Fruit fly (Drosophila melanogaster) whole organism, embryonic: ENCODE measurements around the gene Obp73a.
A peak's percentile ranks its signal among the peaks of the same experiment; 100 is the strongest.

Source experiments
- Asciz ChIP-seq: fragments of 200-800 bp; sonication (Bioruptor generic); optimal IDR thresholded peaks from 2 replicates; lab custom pipeline; 2017; ENCODE audit warnings: missing biosample characterization, mild to moderate bottlenecking, missing genetic modification characterization, missing genetic modification reagents
- CG10654 ChIP-seq: fragments of 200-800 bp; sonication (Bioruptor generic); optimal IDR thresholded peaks from 2 replicates; lab custom pipeline; 2016; ENCODE audit warnings: missing biosample characterization, missing genetic modification characterization
- CG11560 ChIP-seq: fragments of 200-800 bp; sonication (Bioruptor generic); IDR thresholded peaks from 3 replicates; pipeline ENCODE4 v1.3.6; 2022; ENCODE audit warnings: missing biosample characterization, missing genetic modification characterization
- CG11695 ChIP-seq: fragments of 200-800 bp; sonication (Bioruptor generic); IDR thresholded peaks from 3 replicates; pipeline ENCODE4 v1.3.6; 2022; ENCODE audit warnings: missing biosample characterization, missing genetic modification characterization
- CG12744 ChIP-seq: fragments of 200-800 bp; sonication (Bioruptor generic); optimal IDR thresholded peaks from 2 replicates; lab custom pipeline; 2016; ENCODE audit warnings: missing biosample characterization, missing genetic modification characterization
- CG12769 ChIP-seq: fragments of 200-800 bp; sonication (Bioruptor generic); optimal IDR thresholded peaks from 2 replicates; lab custom pipeline; 2019; ENCODE audit warnings: missing biosample characterization, mild to moderate bottlenecking, missing genetic modification characterization, moderate library complexity
- CG13287 ChIP-seq: fragments of 200-800 bp; sonication (Bioruptor generic); IDR thresholded peaks from 2 replicates; pipeline ENCODE4 v1.3.6; 2022; ENCODE audit warnings: missing biosample characterization, missing genetic modification characterization; ENCODE audit not compliant: partially characterized antibody
- CG14965 ChIP-seq: fragments of 200-800 bp; sonication (Bioruptor generic); optimal IDR thresholded peaks from 2 replicates; lab custom pipeline; 2016; ENCODE audit warnings: missing biosample characterization, missing genetic modification characterization, borderline replicate concordance
- CG15601 ChIP-seq: fragments of 200-800 bp; sonication (Bioruptor generic); optimal IDR thresholded peaks from 3 replicates; lab custom pipeline; 2019; ENCODE audit warnings: missing biosample characterization, mild to moderate bottlenecking, missing genetic modification characterization, moderate library complexity
- CG17385 ChIP-seq: fragments of 200-800 bp; sonication (Bioruptor generic); optimal IDR thresholded peaks from 3 replicates; lab custom pipeline; 2018; ENCODE audit warnings: missing biosample characterization, mild to moderate bottlenecking, missing genetic modification characterization
- CG18011 ChIP-seq: fragments of 200-800 bp; sonication (Bioruptor generic); optimal IDR thresholded peaks from 2 replicates; lab custom pipeline; 2017; ENCODE audit warnings: missing biosample characterization, missing genetic modification characterization, mild to moderate bottlenecking, moderate library complexity, missing genotype
- CG31365 ChIP-seq: fragments of 200-800 bp; sonication (Bioruptor generic); optimal IDR thresholded peaks from 2 replicates; lab custom pipeline; 2018; ENCODE audit warnings: missing biosample characterization, mild to moderate bottlenecking, missing genetic modification characterization
- CG34224 ChIP-seq: fragments of 200-800 bp; sonication (Bioruptor generic); IDR thresholded peaks from 3 replicates; pipeline ENCODE4 v1.3.6; 2022; ENCODE audit warnings: missing biosample characterization, missing genetic modification characterization; ENCODE audit not compliant: partially characterized antibody
- CG3847 ChIP-seq: fragments of 200-800 bp; sonication (Bioruptor generic); IDR thresholded peaks from 2 replicates; pipeline ENCODE4 v1.3.6; 2022; ENCODE audit warnings: missing biosample characterization, missing genetic modification characterization
- CG43689 ChIP-seq: fragments of 200-800 bp; sonication (Bioruptor generic); IDR thresholded peaks from 2 replicates; pipeline ENCODE4 v1.3.6; 2022; ENCODE audit warnings: missing biosample characterization, missing genetic modification characterization
- CG4820 ChIP-seq: fragments of 200-800 bp; sonication (Bioruptor generic); optimal IDR thresholded peaks from 3 replicates; lab custom pipeline; 2016; ENCODE audit warnings: missing biosample characterization, missing genetic modification characterization
- CG5180 ChIP-seq: fragments of 200-800 bp; sonication (Bioruptor generic); optimal IDR thresholded peaks from 3 replicates; lab custom pipeline; 2017; ENCODE audit warnings: missing biosample characterization, missing genetic modification characterization, mild to moderate bottlenecking, moderate library complexity, missing genetic modification reagents
- CG9876 ChIP-seq: fragments of 200-800 bp; sonication (Bioruptor generic); optimal IDR thresholded peaks from 2 replicates; lab custom pipeline; 2016; ENCODE audit warnings: missing biosample characterization, missing genetic modification characterization
- Fer1 ChIP-seq: fragments of 200-800 bp; sonication (Bioruptor generic); optimal IDR thresholded peaks from 2 replicates; lab custom pipeline; 2017; ENCODE audit warnings: missing biosample characterization, mild to moderate bottlenecking, missing genetic modification characterization
- Gsc ChIP-seq: fragments of 200-800 bp; sonication (Bioruptor generic); IDR thresholded peaks from 2 replicates; pipeline ENCODE4 v1.3.6; 2022; ENCODE audit warnings: missing biosample characterization, missing genetic modification characterization
- Hr39 ChIP-seq: fragments of >200 bp; optimal IDR thresholded peaks from 2 replicates; lab custom pipeline; 2017
- Hr78 ChIP-seq, 2 experiments: fragments of 200-800 bp in 1 of 2; fragments of >200 bp in 1 of 2; sonication (Bioruptor generic) in 1 of 2; optimal IDR thresholded peaks; 2 replicates each; lab custom pipeline; 2017 to 2019; ENCODE audit warnings: missing biosample characterization in 2 of 2, missing genetic modification characterization in 2 of 2, mild to moderate bottlenecking in 1 of 2, moderate library complexity in 1 of 2
- Oaz ChIP-seq: fragments of 200-800 bp; sonication (Bioruptor generic); IDR thresholded peaks from 2 replicates; pipeline ENCODE4 v1.3.6; 2022; ENCODE audit warnings: missing biosample characterization, missing genetic modification characterization
- Ravus ChIP-seq: fragments of 200-800 bp; sonication (Bioruptor generic); IDR thresholded peaks from 2 replicates; pipeline ENCODE4 v1.3.6; 2022; ENCODE audit warnings: missing biosample characterization, missing genetic modification characterization
- Sry-β ChIP-seq: fragments of 200-800 bp; sonication (Bioruptor generic); optimal IDR thresholded peaks from 2 replicates; lab custom pipeline; 2018; ENCODE audit warnings: missing biosample characterization, mild to moderate bottlenecking, missing genetic modification characterization, moderate library complexity
- Taf1 ChIP-seq: fragments of 200-800 bp; sonication (Bioruptor generic); IDR thresholded peaks from 2 replicates; pipeline ENCODE4 v1.3.6; 2022; ENCODE audit warnings: missing biosample characterization, missing genetic modification characterization
- Tbp ChIP-seq: fragments of >200 bp; optimal IDR thresholded peaks from 2 replicates; lab custom pipeline; 2018; ENCODE audit warnings: missing biosample characterization, missing genetic modification characterization
- Xbp1 ChIP-seq: fragments of 200-800 bp; sonication (Bioruptor generic); optimal IDR thresholded peaks from 3 replicates; lab custom pipeline; 2016; ENCODE audit warnings: missing biosample characterization, mild to moderate bottlenecking, missing genetic modification characterization
- ash1 ChIP-seq: fragments of 200-800 bp; sonication (Bioruptor generic); optimal IDR thresholded peaks from 2 replicates; lab custom pipeline; 2018; ENCODE audit warnings: missing biosample characterization, mild to moderate bottlenecking, missing genetic modification characterization
- az2 ChIP-seq: fragments of 200-800 bp; sonication (Bioruptor generic); optimal IDR thresholded peaks from 3 replicates; lab custom pipeline; 2016; ENCODE audit warnings: missing biosample characterization, missing genetic modification characterization
- bowl ChIP-seq: fragments of 200-800 bp; sonication (Bioruptor generic); IDR thresholded peaks from 2 replicates; pipeline ENCODE4 v1.3.6; 2022; ENCODE audit warnings: missing biosample characterization, missing genetic modification characterization
- danr ChIP-seq: fragments of 200-800 bp; sonication (Bioruptor generic); IDR thresholded peaks from 2 replicates; pipeline ENCODE4 v1.3.6; 2022; ENCODE audit warnings: missing biosample characterization, missing genetic modification characterization
- gsb ChIP-seq: fragments of 200-800 bp; sonication (Bioruptor generic); IDR thresholded peaks from 2 replicates; pipeline ENCODE4 v1.3.6; 2022; ENCODE audit warnings: missing biosample characterization, missing genetic modification characterization
- jumu ChIP-seq: fragments of 200-800 bp; sonication (Bioruptor generic); optimal IDR thresholded peaks from 3 replicates; lab custom pipeline; 2016; ENCODE audit warnings: missing biosample characterization, missing genetic modification characterization
- otp ChIP-seq: fragments of 200-800 bp; sonication (Bioruptor generic); IDR thresholded peaks from 3 replicates; pipeline ENCODE4, ENCODE4 v1.3.6; 2022; ENCODE audit warnings: missing biosample characterization, missing genetic modification characterization
- pb ChIP-seq: fragments of 200-800 bp; sonication (Bioruptor generic); optimal IDR thresholded peaks from 3 replicates; lab custom pipeline; 2016; ENCODE audit warnings: missing biosample characterization, missing genetic modification characterization
- prd ChIP-seq, 3 experiments: fragments of >200 bp in 2 of 3; fragments of 200-800 bp in 1 of 3; sonication (Bioruptor generic) in 1 of 3; optimal IDR thresholded peaks in 2 of 3; IDR thresholded peaks in 1 of 3; 2 replicates in 2 of 3; 3 replicates in 1 of 3; pipeline versions ENCODE4 v1.3.6 to Lab custom; 2017 to 2022; ENCODE audit warnings: missing biosample characterization in 1 of 3, missing genetic modification characterization in 1 of 3
- sob ChIP-seq: fragments of 200-800 bp; sonication (Bioruptor generic); IDR thresholded peaks from 2 replicates; pipeline ENCODE4 v1.3.6; 2022; ENCODE audit warnings: missing biosample characterization, missing genetic modification characterization
- sr ChIP-seq: fragments of 200-800 bp; sonication (Bioruptor generic); IDR thresholded peaks from 3 replicates; pipeline ENCODE4 v1.3.6; 2022; ENCODE audit warnings: missing biosample characterization, missing genetic modification characterization
- tio ChIP-seq: fragments of 200-800 bp; sonication (Bioruptor generic); optimal IDR thresholded peaks from 2 replicates; lab custom pipeline; 2017; ENCODE audit warnings: missing biosample characterization, missing genetic modification characterization, inconsistent platforms
- zen2 ChIP-seq: fragments of 200-800 bp; sonication (Bioruptor generic); IDR thresholded peaks from 3 replicates; pipeline ENCODE4 v1.3.6; 2022; ENCODE audit warnings: missing biosample characterization, missing genetic modification characterization; ENCODE audit not compliant: partially characterized antibody

Gene Obp73a

DNA sequence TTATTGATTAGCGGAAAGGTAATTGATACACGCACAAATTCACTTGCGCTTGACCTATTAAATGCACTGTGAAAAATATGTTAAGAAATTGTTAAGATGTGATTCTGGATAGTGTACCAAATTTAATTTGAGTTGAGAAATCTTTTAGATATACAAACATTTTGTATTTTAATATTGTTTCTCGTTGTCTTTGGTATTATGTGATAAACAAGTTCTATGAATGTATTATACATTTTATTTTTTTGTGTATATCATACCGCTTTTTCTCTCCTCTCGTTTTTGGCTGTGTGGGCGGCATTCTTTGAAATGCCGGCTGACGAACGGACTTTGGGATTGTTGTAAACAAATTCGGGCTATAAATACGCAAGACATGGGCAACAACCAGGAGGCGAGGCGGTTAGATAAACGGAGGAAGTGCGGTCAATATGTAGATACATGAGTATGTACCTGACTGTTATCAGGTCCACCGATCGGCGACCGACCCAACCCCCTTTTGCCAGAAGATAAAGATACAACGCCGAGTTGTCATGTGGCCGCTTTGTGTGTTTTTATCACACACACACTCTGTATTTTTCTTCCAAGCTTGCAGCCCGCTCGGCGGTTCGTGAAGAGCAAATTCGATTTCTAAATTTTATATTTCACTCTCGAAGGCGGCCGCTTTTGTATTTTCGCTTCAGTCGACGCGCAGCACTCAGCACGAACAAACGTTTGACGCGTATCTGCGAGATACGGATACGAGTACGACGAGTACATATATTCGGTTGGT is 12.8 kb downstream of the Obp73a start (continued):
- TF ChIP-seq CG11695 (GFP tag; lab: Robert Waterston, UW), result peak; percentile 73; the same call in 2 of the 3 replicates
- no peak for TF ChIP-seq CG34224
- TF ChIP-seq CG43689 (GFP tag; lab: Robert Waterston, UW), result no peak
- TF ChIP-seq Taf1, result peak; percentile 48
- TF ChIP-seq CG13287 (GFP tag; lab: Robert Waterston, UW), result 0 out of 2 replicates have a peak, but pooled peaks have one; percentile 55
- TF ChIP-seq CG9876, result no peak
- no peak for TF ChIP-seq Hr39 (lab: Kevin White, UChicago)
- peak; percentile 15 for TF ChIP-seq CG10654 (GFP tag; lab: Kevin White, UChicago)
- TF ChIP-seq sr (GFP tag; lab: Robert Waterston, UW), result peak; percentile 85
- no peak for TF ChIP-seq Gsc (GFP tag; lab: Robert Waterston, UW)
- no peak for TF ChIP-seq CG11560
- peak; percentile 2 for TF ChIP-seq pb (GFP tag; lab: Kevin White, UChicago)
- peak; percentile 38 for TF ChIP-seq CG5180 (GFP tag; lab: Kevin White, UChicago)
- peak; percentile 62 for TF ChIP-seq az2
- TF ChIP-seq gsb, result no peak; the same call in 1 of the 2 replicates
- TF ChIP-seq Ravus (GFP tag; lab: Robert Waterston, UW), result peak; percentile 31
- no peak for TF ChIP-seq CG31365
- TF ChIP-seq Sry-β (GFP tag; lab: Kevin White, UChicago), result no peak
- peak; percentile 63 for TF ChIP-seq Xbp1
- no peak for TF ChIP-seq Tbp
- peak; percentile 9; the same call in 1 of the 2 replicates for TF ChIP-seq danr (GFP tag; lab: Robert Waterston, UW)
- no peak for TF ChIP-seq jumu (GFP tag; lab: Kevin White, UChicago)
- peak; percentile 69 for TF ChIP-seq Fer1
- no peak for TF ChIP-seq zen2 (GFP tag; lab: Robert Waterston, UW)
- TF ChIP-seq CG17385, result peak; percentile 75
- TF ChIP-seq CG4820 (GFP tag; lab: Kevin White, UChicago), result peak; percentile 51
- TF ChIP-seq Oaz, result peak; percentile 42; the same call in 1 of the 2 replicates
- peak; percentile 69 for TF ChIP-seq Asciz (GFP tag; lab: Kevin White, UChicago)
- no peak for TF ChIP-seq bowl (GFP tag; lab: Robert Waterston, UW)
- peak; percentile 37 for TF ChIP-seq CG18011 (GFP tag; lab: Kevin White, UChicago)
- TF ChIP-seq Hr78 (GFP tag; optimal IDR thresholded peaks at IDR 0.05; lab: Kevin White, UChicago), result peak in 1 of 2 experiments; percentile 33
- TF ChIP-seq CG12769 (tag; lab: Kevin White, UChicago), result peak; percentile 71
- peak; percentile 5 for TF ChIP-seq CG12744 (GFP tag; lab: Kevin White, UChicago)
- peak; percentile 43 for TF ChIP-seq tio (GFP tag; lab: Kevin White, UChicago)
- TF ChIP-seq CG3847, result peak; percentile 63
- TF ChIP-seq otp (GFP tag; lab: Robert Waterston, UW), result no peak
- TF ChIP-seq prd (optimal IDR thresholded peaks at IDR 0.05; lab: Kevin White, UChicago), result no peak
- peak; percentile 78 for TF ChIP-seq prd (GFP tag; IDR thresholded peaks at IDR 0.05; lab: Robert Waterston, UW)
- peak; percentile 57 for TF ChIP-seq CG15601
- no peak for TF ChIP-seq ash1
- peak; percentile 77 for TF ChIP-seq sob (GFP tag; lab: Robert Waterston, UW)
- no peak for TF ChIP-seq CG14965
